Fruit fly (Drosophila melanogaster) whole organism, prepupa: Measurements from ENCODE around the gene Mybbp1A.

Experiments
- CG10631 ChIP-seq: fragments of 200-800 bp; sonication (Bioruptor generic); optimal IDR thresholded peaks from 2 replicates; lab custom pipeline; 2016; ENCODE audit warnings: missing biosample characterization, missing genetic modification characterization
- CG10669 ChIP-seq: fragments of 200-800 bp; sonication (Bioruptor generic); optimal IDR thresholded peaks from 3 replicates; lab custom pipeline; 2018; ENCODE audit warnings: missing biosample characterization, mild to moderate bottlenecking, missing genetic modification characterization, moderate library complexity
- CG11294 ChIP-seq: fragments of 200-800 bp; sonication (Bioruptor generic); IDR thresholded peaks from 2 replicates; pipeline ENCODE4 v1.3.6; 2022; ENCODE audit warnings: missing biosample characterization, missing genetic modification characterization
- CG11902 ChIP-seq: fragments of 200-800 bp; sonication (Bioruptor generic); optimal IDR thresholded peaks from 3 replicates; lab custom pipeline; 2016; ENCODE audit warnings: missing biosample characterization, missing genetic modification characterization
- CG1621 ChIP-seq: fragments of 200-800 bp; sonication (Bioruptor generic); optimal IDR thresholded peaks from 3 replicates; lab custom pipeline; 2018; ENCODE audit warnings: missing biosample characterization, mild to moderate bottlenecking, missing genetic modification characterization
- CG16779 ChIP-seq: fragments of 200-800 bp; sonication (Bioruptor generic); optimal IDR thresholded peaks from 3 replicates; lab custom pipeline; 2017; ENCODE audit warnings: missing biosample characterization, mild to moderate bottlenecking, missing genetic modification characterization
- CG31627 ChIP-seq: fragments of 200-800 bp; sonication (Bioruptor generic); optimal IDR thresholded peaks from 3 replicates; lab custom pipeline; 2016; ENCODE audit warnings: missing biosample characterization, missing genetic modification characterization
- CG32006 ChIP-seq: fragments of 200-800 bp; sonication (Bioruptor generic); optimal IDR thresholded peaks from 3 replicates; lab custom pipeline; 2017; ENCODE audit warnings: missing biosample characterization, mild to moderate bottlenecking, missing genetic modification characterization
- CG34406 ChIP-seq: fragments of 200-800 bp; sonication (Bioruptor generic); optimal IDR thresholded peaks from 3 replicates; lab custom pipeline; 2016; ENCODE audit warnings: missing biosample characterization, missing genetic modification characterization
- CG3919 ChIP-seq: fragments of 200-800 bp; sonication (Bioruptor generic); optimal IDR thresholded peaks from 3 replicates; lab custom pipeline; 2016; ENCODE audit warnings: missing biosample characterization, missing genetic modification characterization
- CG4318 ChIP-seq: fragments of 200-800 bp; sonication (Bioruptor generic); optimal IDR thresholded peaks from 3 replicates; lab custom pipeline; 2017; ENCODE audit warnings: missing biosample characterization, mild to moderate bottlenecking, missing genetic modification characterization
- CG6163 ChIP-seq: fragments of 200-800 bp; sonication (Bioruptor generic); IDR thresholded peaks from 3 replicates; pipeline ENCODE4 v1.3.6; 2022; ENCODE audit warnings: missing biosample characterization, missing genetic modification characterization
- CG6792 ChIP-seq: fragments of 200-800 bp; sonication (Bioruptor generic); optimal IDR thresholded peaks from 3 replicates; lab custom pipeline; 2016; ENCODE audit warnings: missing biosample characterization, missing genetic modification characterization
- CG6808 ChIP-seq: fragments of 200-800 bp; sonication (Bioruptor generic); optimal IDR thresholded peaks from 3 replicates; lab custom pipeline; 2017; ENCODE audit warnings: missing biosample characterization, missing genetic modification characterization, mild to moderate bottlenecking, moderate library complexity, missing genetic modification reagents
- CG6854 ChIP-seq: fragments of 200-800 bp; sonication (Bioruptor generic); optimal IDR thresholded peaks from 2 replicates; lab custom pipeline; 2017; ENCODE audit warnings: missing biosample characterization, mild to moderate bottlenecking, missing genetic modification characterization
- CG8119 ChIP-seq: fragments of 200-800 bp; sonication (Bioruptor generic); IDR thresholded peaks from 3 replicates; pipeline ENCODE4 v1.3.6; 2022; ENCODE audit warnings: missing biosample characterization, missing genetic modification characterization
- CG8319 ChIP-seq: fragments of 200-800 bp; sonication (Bioruptor generic); optimal IDR thresholded peaks from 3 replicates; lab custom pipeline; 2016; ENCODE audit warnings: missing biosample characterization, missing genetic modification characterization
- CG9139 ChIP-seq: fragments of 200-800 bp; sonication (Bioruptor generic); optimal IDR thresholded peaks from 3 replicates; lab custom pipeline; 2017; ENCODE audit warnings: missing biosample characterization, mild to moderate bottlenecking, missing genetic modification characterization
- Eip93F ChIP-seq: fragments of 200-800 bp; sonication (Bioruptor generic); optimal IDR thresholded peaks from 2 replicates; lab custom pipeline; 2016; ENCODE audit warnings: missing biosample characterization, mild to moderate bottlenecking, missing genetic modification characterization
- Ets96B ChIP-seq: fragments of 200-800 bp; optimal IDR thresholded peaks from 2 replicates; lab custom pipeline; 2019; ENCODE audit warnings: missing biosample characterization, mild to moderate bottlenecking, missing genetic modification characterization, moderate library complexity
- Gug ChIP-seq: fragments of 200-800 bp; sonication (Bioruptor generic); IDR thresholded peaks from 2 replicates; pipeline ENCODE4 v1.3.6; 2022; ENCODE audit warnings: missing biosample characterization, missing genetic modification characterization
- Hr38 ChIP-seq: sonication (Bioruptor generic); optimal IDR thresholded peaks from 2 replicates; lab custom pipeline; 2016; ENCODE audit warnings: missing biosample characterization, missing genetic modification characterization
- Hr39 ChIP-seq: fragments of 200-800 bp; sonication (Bioruptor generic); optimal IDR thresholded peaks from 2 replicates; lab custom pipeline; 2016; ENCODE audit warnings: missing biosample characterization, missing genetic modification characterization
- Hr4 ChIP-seq: fragments of 200-800 bp; sonication (Bioruptor generic); optimal IDR thresholded peaks from 3 replicates; lab custom pipeline; 2016; ENCODE audit warnings: missing biosample characterization, missing genetic modification characterization
- Lpt ChIP-seq: fragments of 200-800 bp; sonication (Bioruptor generic); optimal IDR thresholded peaks from 3 replicates; lab custom pipeline; 2016; ENCODE audit warnings: missing biosample characterization, missing genetic modification characterization
- Met ChIP-seq: fragments of 200-800 bp; sonication (Bioruptor generic); optimal IDR thresholded peaks from 3 replicates; lab custom pipeline; 2016; ENCODE audit warnings: missing biosample characterization, missing genetic modification characterization
- OdsH ChIP-seq: fragments of 200-800 bp; sonication (Bioruptor generic); optimal IDR thresholded peaks from 3 replicates; lab custom pipeline; 2016; ENCODE audit warnings: missing biosample characterization, missing genetic modification characterization
- Sox102F ChIP-seq: fragments of 200-800 bp; sonication (Bioruptor generic); optimal IDR thresholded peaks from 2 replicates; lab custom pipeline; 2016; ENCODE audit warnings: missing biosample characterization, mild to moderate bottlenecking, missing genetic modification characterization
- Sox14 ChIP-seq: fragments of 200-800 bp; sonication (Bioruptor generic); optimal IDR thresholded peaks from 3 replicates; lab custom pipeline; 2016; ENCODE audit warnings: missing biosample characterization, missing genetic modification characterization
- achi ChIP-seq: fragments of 200-800 bp; sonication (Bioruptor generic); optimal IDR thresholded peaks from 3 replicates; lab custom pipeline; 2016; ENCODE audit warnings: missing biosample characterization, missing genetic modification characterization
- acj6 ChIP-seq: fragments of 200-800 bp; sonication (Bioruptor generic); optimal IDR thresholded peaks from 3 replicates; lab custom pipeline; 2016; ENCODE audit warnings: missing biosample characterization, missing genetic modification characterization
- dsx ChIP-seq: fragments of 200-800 bp; optimal IDR thresholded peaks from 3 replicates; lab custom pipeline; 2019; ENCODE audit warnings: missing biosample characterization, mild to moderate bottlenecking, missing genetic modification characterization, moderate library complexity; ENCODE audit not compliant: poor library complexity, severe bottlenecking
- eg ChIP-seq: fragments of 200-800 bp; sonication (Bioruptor generic); IDR thresholded peaks from 3 replicates; pipeline ENCODE4 v1.3.6; 2022; ENCODE audit warnings: missing biosample characterization, missing genetic modification characterization
- esn ChIP-seq: fragments of 200-800 bp; sonication (Bioruptor generic); optimal IDR thresholded peaks from 2 replicates; lab custom pipeline; 2016; ENCODE audit warnings: missing biosample characterization, mild to moderate bottlenecking, missing genetic modification characterization, moderate library complexity
- fkh ChIP-seq: fragments of 200-800 bp; sonication (Bioruptor generic); optimal IDR thresholded peaks from 3 replicates; lab custom pipeline; 2017; ENCODE audit warnings: missing biosample characterization, mild to moderate bottlenecking, missing genetic modification characterization, moderate library complexity
- lz ChIP-seq: fragments of 200-800 bp; sonication (Bioruptor generic); optimal IDR thresholded peaks from 3 replicates; lab custom pipeline; 2016; ENCODE audit warnings: missing biosample characterization, missing genetic modification characterization
- net ChIP-seq: fragments of 200-800 bp; sonication (Bioruptor generic); optimal IDR thresholded peaks from 3 replicates; lab custom pipeline; 2016; ENCODE audit warnings: missing biosample characterization, missing genetic modification characterization
- pdm3 ChIP-seq: fragments of 200-800 bp; sonication (Bioruptor generic); optimal IDR thresholded peaks from 3 replicates; lab custom pipeline; 2016; ENCODE audit warnings: missing biosample characterization, missing genetic modification characterization
- spab ChIP-seq: fragments of 200-800 bp; sonication (Bioruptor generic); optimal IDR thresholded peaks from 2 replicates; lab custom pipeline; 2017; ENCODE audit warnings: missing biosample characterization, mild to moderate bottlenecking, missing genetic modification characterization, missing genetic modification reagents
- ss ChIP-seq, 2 experiments: fragments of 200-800 bp; sonication (Bioruptor generic); optimal IDR thresholded peaks; 2 replicates in 1 of 2; 3 replicates in 1 of 2; lab custom pipeline; 2017 to 2018; ENCODE audit warnings: mild to moderate bottlenecking in 2 of 2, missing biosample characterization in 2 of 2, missing genetic modification characterization in 2 of 2, moderate library complexity in 1 of 2
- svp ChIP-seq: fragments of 200-800 bp; sonication (Bioruptor generic); peaks from one replicate; lab custom pipeline; 2016; ENCODE audit warnings: missing biosample characterization, missing genetic modification characterization
- topi ChIP-seq: fragments of 200-800 bp; sonication (Bioruptor generic); optimal IDR thresholded peaks from 3 replicates; lab custom pipeline; 2016; ENCODE audit warnings: missing biosample characterization, missing genetic modification characterization
- vri ChIP-seq: fragments of 200-800 bp; sonication (Bioruptor generic); optimal IDR thresholded peaks from 3 replicates; lab custom pipeline; 2016; ENCODE audit warnings: missing biosample characterization, mild to moderate bottlenecking, missing genetic modification characterization

Gene Mybbp1A

DNA sequence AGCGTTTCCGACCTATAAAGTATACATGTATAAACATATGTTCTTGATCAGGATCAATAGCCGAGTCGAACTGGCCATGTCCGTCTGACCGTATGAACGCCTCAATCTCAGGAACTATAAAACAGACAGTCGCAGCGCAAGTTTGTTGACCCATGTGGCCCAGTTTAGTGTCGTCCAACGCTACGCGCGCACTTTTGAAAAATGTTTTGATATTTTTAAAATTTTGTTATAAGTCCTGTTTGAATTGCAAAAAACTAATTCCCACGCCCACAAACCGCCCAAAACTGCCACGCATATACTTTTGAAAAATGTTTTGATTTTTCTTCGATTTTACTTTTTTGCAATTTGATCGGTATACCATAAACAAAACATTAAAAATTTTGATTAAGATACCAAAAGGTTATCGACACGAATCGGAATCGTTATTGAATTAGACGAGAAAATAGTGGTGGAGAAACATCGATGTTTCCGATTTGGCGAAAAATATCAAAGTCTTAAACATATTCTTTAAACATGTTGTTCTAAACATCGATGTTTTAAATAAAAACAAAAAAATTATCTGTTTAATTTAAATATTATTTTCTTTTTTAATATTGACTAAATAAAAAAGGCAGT, 16.9 kb downstream of the Mybbp1A start:
- TF ChIP-seq lz: no peak
- 0 out of 3 replicates have a peak, but pooled peaks have one; percentile 8 for TF ChIP-seq eg (GFP tag; lab: Robert Waterston, UW)

DNA sequence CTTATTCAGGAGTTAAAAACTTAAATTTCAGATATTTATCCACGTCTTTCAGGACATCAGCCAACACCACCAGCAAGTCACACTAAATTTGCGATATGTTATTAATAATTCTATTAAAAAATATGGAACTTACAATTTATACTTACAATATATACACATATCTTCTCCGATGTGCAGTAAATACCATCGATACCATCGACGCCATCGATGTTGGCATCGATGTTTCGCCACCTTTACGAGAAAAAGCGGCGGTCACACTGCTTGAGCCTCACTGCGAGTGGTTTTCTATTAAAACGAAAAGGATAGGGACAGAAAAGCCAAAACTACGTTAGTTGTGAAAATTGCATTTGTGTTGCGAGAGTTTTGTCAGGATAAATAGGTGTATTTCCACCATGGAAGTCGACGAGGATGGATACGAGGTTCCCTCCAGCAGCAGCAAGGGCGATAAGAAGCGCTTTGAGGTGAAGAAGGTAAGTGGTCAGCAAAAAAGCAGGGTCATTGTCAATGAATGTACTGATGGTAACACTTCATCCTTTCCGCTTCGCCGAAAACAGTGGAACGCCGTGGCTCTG, 17.6 kb downstream of the Mybbp1A start, which contains the start of gene Roc1a:
Gene Roc1a, plus strand, starts transcription at position 249 of the 572 bp plus-strand sequence.
- TF ChIP-seq acj6 (GFP tag; lab: Kevin White, UChicago) (no peak), CG6854 (peak; percentile 32), topi (GFP tag; lab: Kevin White, UChicago) (no peak), CG9139 (no peak), pdm3 (no peak), eg (GFP tag; lab: Robert Waterston, UW) (0 out of 3 replicates have a peak, but pooled peaks have one; percentile 4), CG4318 (GFP tag; lab: Kevin White, UChicago) (no peak), net (no peak), CG1621 (tag; lab: Kevin White, UChicago) (no peak), CG16779 (no peak), ss (GFP tag; optimal IDR thresholded peaks at IDR 0.05; lab: Kevin White, UChicago) (no peak)

DNA sequence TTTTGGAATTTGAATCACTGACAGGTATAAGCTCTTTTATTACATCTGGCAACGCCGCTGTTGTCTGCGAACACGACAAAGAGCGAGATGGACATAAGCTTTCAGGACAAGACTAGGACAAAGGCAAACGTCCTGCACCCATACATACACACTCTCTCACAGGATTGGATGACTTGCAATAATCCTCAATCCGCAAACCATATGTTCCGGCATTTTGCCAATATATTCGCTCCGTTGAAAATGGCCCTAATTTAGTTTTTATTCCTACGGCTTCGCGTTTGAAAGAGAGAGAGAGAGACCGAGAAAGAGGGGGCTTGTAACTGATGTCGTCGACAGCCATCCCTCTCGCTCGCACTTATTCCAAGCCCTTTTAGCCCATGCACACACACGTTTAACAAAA, 24.6 kb downstream of the Mybbp1A start:
- TF ChIP-seq Ets96B (no peak), vri (GFP tag; lab: Kevin White, UChicago) (no peak), CG6792 (GFP tag; lab: Kevin White, UChicago) (no peak), Hr38 (GFP tag; lab: Kevin White, UChicago) (no peak), fkh (GFP tag; lab: Kevin White, UChicago) (no peak), Sox14 (GFP tag; lab: Kevin White, UChicago) (peak; percentile 57), CG8119 (no peak), achi (GFP tag; lab: Kevin White, UChicago) (peak; percentile 44), net (no peak), CG16779 (no peak), Met (no peak), CG10631 (GFP tag; lab: Kevin White, UChicago) (no peak), CG4318 (GFP tag; lab: Kevin White, UChicago) (no peak)

DNA sequence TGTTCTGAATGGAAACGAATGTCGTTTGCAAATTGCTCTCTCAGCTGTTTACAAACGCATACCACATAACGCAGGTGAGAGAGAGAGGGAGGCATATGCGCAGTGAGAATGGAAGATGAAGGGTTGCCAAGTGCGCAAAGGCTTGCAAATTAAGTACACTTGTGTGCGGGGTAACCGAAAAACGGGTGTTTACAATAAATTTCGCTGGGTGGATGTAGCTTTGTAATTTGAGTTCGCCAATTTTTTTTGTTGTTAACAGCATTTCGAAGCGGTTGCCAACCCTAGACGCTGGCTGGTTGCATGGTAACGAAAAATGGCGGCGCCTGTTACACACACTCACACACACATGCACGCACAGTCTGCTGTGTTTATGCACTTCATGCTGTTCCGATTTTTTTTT, 25.4 kb downstream of the Mybbp1A start:
- peak; percentile 91 for TF ChIP-seq spab (GFP tag; lab: Kevin White, UChicago)
- peak; percentile 93 for TF ChIP-seq Eip93F (GFP tag; lab: Kevin White, UChicago)
- peak; percentile 92 for TF ChIP-seq Ets96B
- TF ChIP-seq Hr4 (GFP tag; lab: Kevin White, UChicago): peak; percentile 95
- TF ChIP-seq Met: peak; percentile 97
- no peak for TF ChIP-seq CG9139
- TF ChIP-seq Lpt (GFP tag; lab: Kevin White, UChicago): peak; percentile 95
- TF ChIP-seq net: peak; percentile 97
- TF ChIP-seq CG16779: peak; percentile 92
- peak; percentile 94 for TF ChIP-seq CG10669 (GFP tag; lab: Kevin White, UChicago)
- TF ChIP-seq CG11902 (GFP tag; lab: Kevin White, UChicago): peak; percentile 93
- TF ChIP-seq CG8119: peak; percentile 96
- no peak for TF ChIP-seq CG4318 (GFP tag; lab: Kevin White, UChicago)
- TF ChIP-seq Gug: peak; percentile 97
- peak; percentile 96 for TF ChIP-seq esn (GFP tag; lab: Kevin White, UChicago)
- peak; percentile 97 for TF ChIP-seq OdsH (GFP tag; lab: Kevin White, UChicago)
- peak; percentile 95 for TF ChIP-seq vri (GFP tag; lab: Kevin White, UChicago)
- TF ChIP-seq CG6163 (GFP tag; lab: Robert Waterston, UW): peak; percentile 99
- TF ChIP-seq CG6808: peak; percentile 95
- peak; percentile 96 for TF ChIP-seq CG11294 (GFP tag; lab: Robert Waterston, UW)
- TF ChIP-seq CG6854: peak; percentile 93
- peak; percentile 96 for TF ChIP-seq CG3919 (GFP tag; lab: Kevin White, UChicago)
- TF ChIP-seq achi (GFP tag; lab: Kevin White, UChicago): peak; percentile 95
- peak; percentile 89 for TF ChIP-seq dsx
- TF ChIP-seq Hr39 (GFP tag; lab: Kevin White, UChicago): peak; percentile 97
- peak; percentile 98 for TF ChIP-seq svp (GFP tag; lab: Kevin White, UChicago)
- TF ChIP-seq Sox102F: peak; percentile 96
- TF ChIP-seq CG1621 (tag; lab: Kevin White, UChicago): peak; percentile 96
- TF ChIP-seq CG31627 (GFP tag; lab: Kevin White, UChicago): peak; percentile 97
- peak; percentile 96 for TF ChIP-seq CG32006 (GFP tag; lab: Kevin White, UChicago)
- peak; percentile 95 for TF ChIP-seq acj6 (GFP tag; lab: Kevin White, UChicago)
- peak; percentile 94 for TF ChIP-seq CG8319 (GFP tag; lab: Kevin White, UChicago)
- peak; percentile 95 for TF ChIP-seq CG34406 (GFP tag; lab: Kevin White, UChicago)
